Fruit fly (Drosophila melanogaster) ovary, adult (tissue): ENCODE data around the gene CG13455.
A peak's percentile ranks its signal among the peaks of the same experiment; 100 is the strongest.

Source experiments
- CG17801 ChIP-seq: fragments of 200-800 bp; optimal IDR thresholded peaks from 2 replicates; lab custom pipeline; 2019; ENCODE audit warnings: missing biosample characterization, mild to moderate bottlenecking, missing genetic modification characterization, moderate library complexity; ENCODE audit not compliant: partially characterized antibody

The CG13455 gene

DNA sequence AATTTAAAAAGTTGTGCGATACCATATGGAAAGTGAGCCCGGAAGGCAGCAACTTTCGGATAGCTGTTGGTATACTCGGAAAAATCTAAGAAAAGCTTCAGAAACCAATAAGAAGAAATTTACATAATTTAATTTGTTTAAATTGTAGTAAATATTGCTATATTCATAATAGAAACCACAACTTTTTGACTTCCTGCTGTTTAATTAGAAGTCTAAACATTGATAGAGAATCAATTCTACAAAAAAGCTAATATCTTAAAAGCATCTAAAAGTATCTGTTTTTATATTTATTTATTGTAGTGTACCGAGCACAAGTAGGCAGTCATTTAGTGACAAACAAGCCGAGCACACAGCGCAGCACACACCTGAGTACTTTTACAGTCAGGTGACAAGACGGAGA lies at the start of gene CG13455:
Gene CG13455 (plus strand): TSS at position 301 of the 400 bp plus-strand sequence.
- no peak for TF ChIP-seq CG17801 (GFP tag; lab: Kevin White, UChicago)

dm6 chr3L:15474010-15474409 lies 22.4 kb upstream of the CG13455 start, which contains the start of gene cocoon:
TSS of gene cocoon (minus strand) at chr3L:15474110.
- TF ChIP-seq CG17801 (GFP tag; lab: Kevin White, UChicago) = no peak

- TF ChIP-seq CG17801 (GFP tag; lab: Kevin White, UChicago) = no peak
Observed at dm6 chr3L:15485302-15485701, 11.1 kb upstream of the CG13455 start, which contains the start of gene Ran-like. TSS of gene Ran-like (minus strand) at chr3L:15485402.

DNA sequence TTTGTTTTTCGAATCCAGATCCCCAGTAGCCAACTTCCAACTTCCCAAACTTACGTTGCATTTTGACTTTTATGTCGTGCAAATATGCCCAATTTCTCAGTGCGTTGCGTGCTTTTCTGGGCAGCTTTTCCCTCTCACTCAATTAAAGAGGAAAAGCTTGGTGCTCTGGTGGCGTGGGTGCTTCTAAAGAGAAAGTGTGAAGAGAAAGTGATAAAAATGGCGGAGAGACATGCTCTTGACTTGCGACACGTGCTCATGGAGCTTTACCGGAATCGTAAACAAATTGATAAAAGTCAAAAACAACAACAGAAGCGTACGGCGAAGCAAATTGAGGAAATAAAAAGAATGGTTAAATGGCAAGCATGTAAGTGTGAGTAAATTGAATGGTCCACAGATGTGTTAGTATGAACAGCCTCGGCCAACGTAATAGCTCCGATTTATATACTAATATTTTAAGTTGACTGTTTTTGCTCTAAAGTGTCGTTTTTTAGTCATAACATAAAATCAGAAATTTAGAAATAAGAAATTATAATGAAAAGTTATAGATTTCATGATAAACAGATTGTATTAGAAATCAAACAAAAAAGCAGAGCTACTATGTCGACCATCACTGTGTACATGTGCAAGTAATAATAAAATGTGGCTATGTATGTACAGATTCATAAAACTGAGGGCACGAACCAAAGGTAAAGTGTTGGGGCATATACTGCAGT lies 2.3 kb upstream of the CG13455 start:
- TF ChIP-seq CG17801 (GFP tag; lab: Kevin White, UChicago) = peak; percentile 17

- TF ChIP-seq CG17801 (GFP tag; lab: Kevin White, UChicago) = no peak
Observed at dm6 chr3L:15494599-15495271, 1.6 kb upstream of the CG13455 start.

DNA sequence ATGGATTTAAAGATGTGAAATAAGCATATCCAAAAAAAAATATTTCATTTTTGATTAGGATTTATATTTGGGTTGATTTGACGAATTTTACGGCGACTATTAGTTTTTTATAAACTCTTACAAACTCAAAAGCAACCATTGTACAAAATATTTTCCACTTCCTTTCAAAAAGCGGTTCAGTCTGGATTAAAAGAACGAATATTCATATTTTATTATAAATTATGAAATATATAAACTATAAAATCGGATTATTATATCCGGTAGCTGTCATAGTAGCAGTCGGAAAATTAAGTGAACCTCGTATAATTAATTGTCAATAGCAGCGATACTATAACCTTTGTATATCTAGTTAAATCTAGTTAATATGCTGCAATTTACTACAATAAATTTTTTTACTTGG lies 925 bp upstream of the CG13455 start, which contains the start of gene CG12355:
Gene CG12355 (minus strand): TSS at position 101 of the 400 bp plus-strand sequence.
- no peak for TF ChIP-seq CG17801 (GFP tag; lab: Kevin White, UChicago)

dm6 chr3L:15497902-15498301 lies 1.5 kb downstream of the CG13455 start, which contains the start of gene CG7276:
TSS of gene CG7276 (plus strand) at chr3L:15498202.
- TF ChIP-seq CG17801 (GFP tag; lab: Kevin White, UChicago) = no peak

- no peak for TF ChIP-seq CG17801 (GFP tag; lab: Kevin White, UChicago)
Observed at dm6 chr3L:15498745-15499144, 2.4 kb downstream of the CG13455 start, which contains the start of gene CG7275. TSS of gene CG7275 (plus strand) at chr3L:15498959.

dm6 chr3L:15500813-15501645 lies 4.7 kb downstream of the CG13455 start, which contains the start of gene CG7272:
TSS of gene CG7272 (plus strand) at chr3L:15500938.
- peak; percentile 1 for TF ChIP-seq CG17801 (GFP tag; lab: Kevin White, UChicago)

dm6 chr3L:15501646-15501972 lies 5.2 kb downstream of the CG13455 start:
- no peak for TF ChIP-seq CG17801 (GFP tag; lab: Kevin White, UChicago)

DNA sequence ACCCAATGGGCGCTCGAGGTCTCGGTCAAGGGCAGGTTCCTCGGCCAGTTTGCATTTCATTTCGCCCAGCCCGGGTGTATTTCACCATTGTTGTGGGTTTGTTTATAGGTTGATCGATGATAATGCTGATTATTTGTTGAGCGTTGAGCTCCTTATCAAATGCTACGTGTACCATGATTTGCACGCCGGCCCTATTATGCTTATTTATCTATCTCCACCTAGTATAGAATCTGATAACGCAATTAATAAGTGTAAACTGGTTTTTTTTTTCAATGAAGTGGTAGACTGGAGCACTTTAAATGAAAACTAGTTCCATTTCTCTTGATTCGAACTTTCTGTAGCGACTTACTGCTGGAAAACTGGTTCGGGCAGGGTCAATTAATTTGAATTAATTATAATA lies 5.9 kb downstream of the CG13455 start:
- no peak for TF ChIP-seq CG17801 (GFP tag; lab: Kevin White, UChicago)

DNA sequence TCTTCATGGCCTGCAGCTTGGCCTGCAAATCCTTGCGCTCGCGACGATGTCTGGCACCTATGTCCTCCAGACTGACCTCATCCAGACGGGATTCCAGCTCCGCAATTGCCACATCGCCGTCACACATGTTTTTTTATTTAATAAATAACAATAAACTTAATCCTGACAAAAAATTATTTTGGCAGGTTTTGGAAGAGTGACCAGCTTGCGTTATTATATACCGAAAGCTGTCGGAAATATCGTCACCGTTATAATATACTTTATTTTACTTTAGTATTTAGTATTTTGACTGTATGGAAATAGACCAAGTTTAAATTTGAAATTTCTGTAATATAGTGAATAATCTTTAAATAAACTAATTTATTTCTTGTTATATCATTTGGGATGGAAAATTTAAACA lies 8.3 kb downstream of the CG13455 start, which contains the start of gene CG7857:
Gene CG7857 (minus strand): TSS at position 208 of the 400 bp plus-strand sequence.
- no peak for TF ChIP-seq CG17801 (GFP tag; lab: Kevin White, UChicago)

- TF ChIP-seq CG17801 (GFP tag; lab: Kevin White, UChicago) = no peak
Observed at dm6 chr3L:15506174-15506926, 10.0 kb downstream of the CG13455 start.
